Worm (Caenorhabditis elegans) whole organism, L4 larva: ENCODE results near the gene efl-3.

Experiments used
- F10B5.3 ChIP-seq: sonication (generic microtip); optimal IDR thresholded peaks from 2 replicates; lab custom pipeline; 2016; ENCODE audit warnings: mild to moderate bottlenecking, missing genetic modification characterization, missing compliant biosample characterization
- F44E2.7 ChIP-seq: fragments of 200-800 bp; sonication (Bioruptor generic); IDR thresholded peaks from 2 replicates; pipeline ENCODE4 v2.1.2; 2022; ENCODE audit warnings: missing genetic modification characterization, missing compliant biosample characterization
- R02D3.7 ChIP-seq: fragments of 150-350 bp; sonication (generic microtip); optimal IDR thresholded peaks from 3 replicates; lab custom pipeline; 2014; ENCODE audit warnings: missing biosample characterization, missing genetic modification characterization
- Y5F2A.4 ChIP-seq: fragments of 200-800 bp; sonication (Bioruptor generic); optimal IDR thresholded peaks from 2 replicates; lab custom pipeline; 2018; ENCODE audit warnings: mild to moderate bottlenecking, missing genetic modification characterization, missing compliant biosample characterization
- Y75B8A.6 ChIP-seq: fragments of 200-800 bp; sonication (Bioruptor generic); IDR thresholded peaks from 2 replicates; pipeline ENCODE4 v1.3.6; 2022; ENCODE audit warnings: missing genetic modification reagents, missing genetic modification characterization, missing compliant biosample characterization
- ZK337.2 ChIP-seq: fragments of 200-800 bp; sonication (Bioruptor generic); IDR thresholded peaks from 2 replicates; pipeline ENCODE4 v1.3.6; 2022; ENCODE audit warnings: missing genetic modification reagents, missing genetic modification characterization, missing compliant biosample characterization
- ZK546.5 ChIP-seq, 2 experiments: sonication (generic microtip); optimal IDR thresholded peaks; 2 replicates each; lab custom pipeline; 2017; ENCODE audit warnings: missing biosample characterization in 2 of 2, missing genetic modification characterization in 2 of 2
- aly-2 ChIP-seq: sonication (generic microtip); optimal IDR thresholded peaks from 2 replicates; lab custom pipeline; 2018; ENCODE audit warnings: missing biosample characterization, missing genetic modification characterization
- attf-4 ChIP-seq: sonication (generic microtip); optimal IDR thresholded peaks from 3 replicates; lab custom pipeline; 2017; ENCODE audit warnings: missing biosample characterization, missing genetic modification characterization
- ceh-20 ChIP-seq: fragments of 200-800 bp; sonication (Bioruptor generic); IDR thresholded peaks from 2 replicates; pipeline ENCODE4 v1.3.6; 2022; ENCODE audit warnings: missing genetic modification reagents, missing genetic modification characterization, missing compliant biosample characterization
- ceh-62 ChIP-seq: sonication (generic microtip); optimal IDR thresholded peaks from 2 replicates; lab custom pipeline; 2017; ENCODE audit warnings: missing biosample characterization, missing genetic modification characterization
- ceh-82 ChIP-seq: sonication (generic microtip); optimal IDR thresholded peaks from 2 replicates; lab custom pipeline; 2017; ENCODE audit warnings: missing biosample characterization, missing genetic modification characterization
- ces-1 ChIP-seq: fragments of 150-350 bp; sonication (generic microtip); optimal IDR thresholded peaks from 4 replicates; lab custom pipeline; 2014; ENCODE audit warnings: missing biosample characterization, missing genetic modification reagents, missing genetic modification characterization
- daf-19 ChIP-seq: fragments of 200-800 bp; sonication (Bioruptor generic); conservative IDR thresholded peaks from 2 replicates; pipeline ENCODE4 v1.3.6; 2022; ENCODE audit warnings: missing genetic modification characterization, missing compliant biosample characterization
- dmd-6 ChIP-seq: fragments of 200-800 bp; sonication (Bioruptor generic); IDR thresholded peaks from 2 replicates; pipeline ENCODE4 v1.3.6; 2022; ENCODE audit warnings: missing genetic modification reagents, missing genetic modification characterization, missing compliant biosample characterization
- dmd-8 ChIP-seq: fragments of 200-800 bp; sonication (Bioruptor generic); IDR thresholded peaks from 2 replicates; pipeline ENCODE4 v1.3.6; 2022; ENCODE audit warnings: missing genetic modification characterization, missing compliant biosample characterization
- egl-27 ChIP-seq: sonication (generic microtip); optimal IDR thresholded peaks from 3 replicates; lab custom pipeline; 2017; ENCODE audit warnings: missing biosample characterization, missing genetic modification reagents, missing genetic modification characterization
- egl-43 ChIP-seq: fragments of 200-800 bp; sonication (Bioruptor generic); IDR thresholded peaks from 2 replicates; pipeline ENCODE4 v1.3.6; 2022; ENCODE audit warnings: missing genetic modification reagents, missing genetic modification characterization, missing compliant biosample characterization
- gei-8 ChIP-seq: fragments of 200-800 bp; sonication (Bioruptor generic); optimal IDR thresholded peaks from 2 replicates; lab custom pipeline; 2018; ENCODE audit warnings: mild to moderate bottlenecking, missing genetic modification characterization, missing compliant biosample characterization
- hif-1 ChIP-seq, 2 experiments: sonication (generic microtip); optimal IDR thresholded peaks; 2 replicates each; lab custom pipeline; 2016 to 2017; ENCODE audit warnings: missing compliant biosample characterization in 2 of 2, missing genetic modification characterization in 2 of 2, missing genetic modification reagents in 2 of 2, missing genotype in 2 of 2, mild to moderate bottlenecking in 1 of 2
- hlh-30 ChIP-seq: sonication (generic microtip); optimal IDR thresholded peaks from 2 replicates; lab custom pipeline; 2017; ENCODE audit warnings: antibody characterized with exemption, mild to moderate bottlenecking, missing genetic modification characterization, missing compliant biosample characterization; ENCODE audit not compliant: insufficient read depth
- lim-7 ChIP-seq: fragments of 200-800 bp; sonication (Bioruptor generic); IDR thresholded peaks from 2 replicates; pipeline ENCODE4 v1.3.6; 2022; ENCODE audit warnings: missing genetic modification characterization, missing compliant biosample characterization
- lin-13 ChIP-seq: fragments of 150-350 bp; optimal IDR thresholded peaks from 2 replicates; lab custom pipeline; 2014; ENCODE audit warnings: missing biosample characterization, missing genetic modification reagents, missing genetic modification characterization
- lin-29 ChIP-seq: fragments of 200-800 bp; sonication (Bioruptor generic); IDR thresholded peaks from 2 replicates; pipeline ENCODE4 v1.3.6; 2022; ENCODE audit warnings: missing genetic modification reagents, missing genetic modification characterization, missing compliant biosample characterization
- lin-38 ChIP-seq: fragments of 200-800 bp; sonication (Bioruptor generic); IDR thresholded peaks from 2 replicates; pipeline ENCODE4 v1.3.6; 2022; ENCODE audit warnings: missing genetic modification reagents, missing genetic modification characterization, missing compliant biosample characterization
- lir-3 ChIP-seq: sonication (generic microtip); optimal IDR thresholded peaks from 2 replicates; lab custom pipeline; 2016; ENCODE audit warnings: mild to moderate bottlenecking, missing genetic modification characterization, missing compliant biosample characterization
- madf-9 ChIP-seq: fragments of 200-800 bp; sonication (Bioruptor generic); conservative IDR thresholded peaks from 2 replicates; pipeline ENCODE4 v1.3.6; 2022; ENCODE audit warnings: missing genetic modification reagents, missing genetic modification characterization, missing compliant biosample characterization
- mdl-1 ChIP-seq, 2 experiments: fragments of 150-350 bp in 1 of 2; sonication (generic microtip) in 1 of 2; optimal IDR thresholded peaks; 2 replicates each; lab custom pipeline; 2014 to 2017; ENCODE audit warnings: missing biosample characterization in 2 of 2, missing genetic modification characterization in 2 of 2
- mes-2 ChIP-seq: sonication (generic microtip); optimal IDR thresholded peaks from 2 replicates; lab custom pipeline; 2016; ENCODE audit warnings: missing genotype, mild to moderate bottlenecking, missing genetic modification characterization, missing compliant biosample characterization; ENCODE audit not compliant: poor library complexity, severe bottlenecking
- nhr-28 ChIP-seq: fragments of 150-350 bp; optimal IDR thresholded peaks from 2 replicates; lab custom pipeline; 2014; ENCODE audit warnings: missing biosample characterization, missing genetic modification characterization
- nhr-41 ChIP-seq: fragments of 200-800 bp; sonication (Bioruptor generic); IDR thresholded peaks from 2 replicates; pipeline ENCODE4 v1.3.6; 2022; ENCODE audit warnings: missing genetic modification reagents, missing genetic modification characterization, missing compliant biosample characterization
- nhr-6 ChIP-seq: fragments of 150-350 bp; optimal IDR thresholded peaks from 2 replicates; lab custom pipeline; 2014; ENCODE audit warnings: missing biosample characterization, missing genetic modification characterization
- nhr-76 ChIP-seq: fragments of 150-350 bp; optimal IDR thresholded peaks from 2 replicates; lab custom pipeline; 2014; ENCODE audit warnings: missing biosample characterization, missing genetic modification characterization
- nhr-77 ChIP-seq: fragments of 150-350 bp; optimal IDR thresholded peaks from 2 replicates; lab custom pipeline; 2014; ENCODE audit warnings: missing biosample characterization, missing genetic modification characterization
- pha-4 ChIP-seq, 2 experiments: fragments of 150-350 bp in 1 of 2; fragments of 200-800 bp in 1 of 2; sonication (Bioruptor generic) in 1 of 2; IDR thresholded peaks in 1 of 2; optimal IDR thresholded peaks in 1 of 2; 2 replicates each; pipeline versions ENCODE4 v1.3.6 to Lab custom; 2014 to 2022; ENCODE audit warnings: missing genetic modification characterization in 2 of 2, missing genetic modification reagents in 2 of 2, missing biosample characterization in 1 of 2, missing compliant biosample characterization in 1 of 2
- php-3 ChIP-seq: fragments of 200-800 bp; sonication (Bioruptor generic); IDR thresholded peaks from 2 replicates; pipeline ENCODE4 v1.3.6; 2022; ENCODE audit warnings: missing genetic modification reagents, missing genetic modification characterization, missing compliant biosample characterization
- rbr-2 ChIP-seq: sonication (generic microtip); optimal IDR thresholded peaks from 2 replicates; lab custom pipeline; 2016; ENCODE audit warnings: missing genotype, missing genetic modification characterization, missing compliant biosample characterization
- saeg-2 ChIP-seq: fragments of 200-800 bp; sonication (Bioruptor generic); IDR thresholded peaks from 2 replicates; pipeline ENCODE4 v1.3.6; 2022; ENCODE audit warnings: missing genetic modification reagents, missing genetic modification characterization, missing compliant biosample characterization
- sdz-12 ChIP-seq: fragments of 200-800 bp; sonication (Bioruptor generic); optimal IDR thresholded peaks from 2 replicates; lab custom pipeline; 2018; ENCODE audit warnings: mild to moderate bottlenecking, missing genetic modification characterization, missing compliant biosample characterization
- set-16 ChIP-seq: fragments of 200-800 bp; sonication (Bioruptor generic); IDR thresholded peaks from 2 replicates; pipeline ENCODE4 v1.3.6; 2022; ENCODE audit warnings: missing genetic modification reagents, missing genetic modification characterization, missing compliant biosample characterization
- skn-1 ChIP-seq: fragments of 150-350 bp; optimal IDR thresholded peaks from 2 replicates; lab custom pipeline; 2014; ENCODE audit warnings: missing biosample characterization, missing genetic modification characterization
- snpc-1.2 ChIP-seq: fragments of 200-800 bp; sonication (Bioruptor generic); IDR thresholded peaks from 2 replicates; pipeline ENCODE4 v1.3.6; 2022; ENCODE audit warnings: missing genetic modification reagents, missing genetic modification characterization, missing compliant biosample characterization
- tag-97 ChIP-seq: fragments of 200-800 bp; sonication (Bioruptor generic); IDR thresholded peaks from 2 replicates; pipeline ENCODE4 v1.3.6; 2022; ENCODE audit warnings: missing genetic modification characterization, missing compliant biosample characterization
- tra-1 ChIP-seq: fragments of 200-800 bp; sonication (Bioruptor generic); IDR thresholded peaks from 2 replicates; pipeline ENCODE4 v1.3.6; 2022; ENCODE audit warnings: missing genetic modification reagents, missing genetic modification characterization, missing compliant biosample characterization
- unc-130 ChIP-seq: sonication (generic microtip); optimal IDR thresholded peaks from 2 replicates; lab custom pipeline; 2016; ENCODE audit warnings: missing genetic modification reagents, missing genetic modification characterization, missing compliant biosample characterization
- unc-62 ChIP-seq, 3 experiments: fragments of 150-350 bp in 1 of 3; sonication (generic microtip); optimal IDR thresholded peaks in 2 of 3; peaks in 1 of 3; 1 replicate in 1 of 3; 2 replicates in 2 of 3; lab custom pipeline; 2014 to 2017; ENCODE audit warnings: missing biosample characterization in 3 of 3, missing genetic modification characterization in 3 of 3, missing genetic modification reagents in 3 of 3, missing genotype in 1 of 3
- vab-7 ChIP-seq: fragments of 200-800 bp; sonication (Bioruptor generic); IDR thresholded peaks from 2 replicates; pipeline ENCODE4 v1.3.6; 2022; ENCODE audit warnings: missing genetic modification reagents, missing genetic modification characterization, missing compliant biosample characterization
- zfp-2 ChIP-seq: sonication (generic microtip); optimal IDR thresholded peaks from 2 replicates; lab custom pipeline; 2016; ENCODE audit warnings: mild to moderate bottlenecking, missing genetic modification characterization, missing compliant biosample characterization
- zfp-3 ChIP-seq: fragments of 200-800 bp; sonication (Bioruptor generic); conservative IDR thresholded peaks from 2 replicates; pipeline ENCODE4 v1.3.6; 2022; ENCODE audit warnings: missing genetic modification reagents, missing genetic modification characterization, missing compliant biosample characterization
- ztf-11 ChIP-seq: fragments of 150-350 bp; optimal IDR thresholded peaks from 2 replicates; lab custom pipeline; 2014; ENCODE audit warnings: missing biosample characterization, missing genetic modification characterization
- ztf-7 ChIP-seq: fragments of 150-350 bp; optimal IDR thresholded peaks from 2 replicates; lab custom pipeline; 2014; ENCODE audit warnings: missing biosample characterization, missing genetic modification characterization

The efl-3 gene

ce11 chrII:8388001-8388513, 24.4 kb upstream of the efl-3 start, which contains the start of gene drd-1:
Gene drd-1 (plus strand): TSS chrII:8388051.
- TF ChIP-seq ztf-11, result no peak
- peak; percentile 72 for TF ChIP-seq nhr-77
- TF ChIP-seq daf-19 (GFP tag; lab: Robert Waterston, UW), result no peak
- TF ChIP-seq ces-1 (GFP tag; lab: Kevin White, UChicago), result no peak
- no peak for TF ChIP-seq lin-13 (GFP tag; lab: Kevin White, UChicago)
- no peak for TF ChIP-seq ceh-20 (GFP tag; lab: Robert Waterston, UW)
- TF ChIP-seq F44E2.7, result no peak
- TF ChIP-seq R02D3.7, result no peak
- TF ChIP-seq unc-62 (GFP tag; optimal IDR thresholded peaks at IDR 0.05 in 1 of 2; lab: Kevin White, UChicago), result peak in 1 of 2 experiments; percentile 84
- no peak for TF ChIP-seq unc-62 (tag; optimal IDR thresholded peaks at IDR 0.05; lab: Kevin White, UChicago)
- TF ChIP-seq set-16, result no peak
- no peak for TF ChIP-seq ceh-62 (tag; lab: Kevin White, UChicago)
- TF ChIP-seq ZK546.5 (tag; optimal IDR thresholded peaks at IDR 0.05; lab: Kevin White, UChicago), result no peak
- TF ChIP-seq unc-130 (GFP tag; lab: Kevin White, UChicago), result no peak
- no peak for TF ChIP-seq lin-38 (GFP tag; lab: Robert Waterston, UW)
- no peak for TF ChIP-seq hif-1 (tag; optimal IDR thresholded peaks at IDR 0.05; lab: Kevin White, UChicago)
- no peak for TF ChIP-seq lim-7 (GFP tag; lab: Robert Waterston, UW)
- no peak for TF ChIP-seq nhr-6 (tag; lab: Kevin White, UChicago)
- TF ChIP-seq hlh-30 (tag; lab: Kevin White, UChicago), result no peak
- TF ChIP-seq F10B5.3 (tag; lab: Kevin White, UChicago), result no peak
- no peak for TF ChIP-seq saeg-2 (GFP tag; lab: Robert Waterston, UW)
- no peak for TF ChIP-seq Y5F2A.4
- no peak for TF ChIP-seq egl-27 (tag; lab: Kevin White, UChicago)
- no peak for TF ChIP-seq mes-2
- no peak for TF ChIP-seq egl-43 (GFP tag; lab: Robert Waterston, UW)
- peak; percentile 92 for TF ChIP-seq dmd-6 (GFP tag; lab: Robert Waterston, UW)
- TF ChIP-seq skn-1 (tag; lab: Kevin White, UChicago), result no peak
- TF ChIP-seq mdl-1 (tag; optimal IDR thresholded peaks at IDR 0.05; lab: Kevin White, UChicago), result no peak
- TF ChIP-seq php-3, result peak; percentile 58; the same call in 1 of the 2 replicates
- TF ChIP-seq rbr-2 (tag; lab: Kevin White, UChicago), result no peak
- TF ChIP-seq ztf-7 (tag; lab: Kevin White, UChicago), result no peak
- no peak for TF ChIP-seq aly-2 (tag; lab: Kevin White, UChicago)
- TF ChIP-seq tag-97 (GFP tag; lab: Robert Waterston, UW), result no peak
- no peak for TF ChIP-seq lir-3
- TF ChIP-seq Y75B8A.6, result no peak
- TF ChIP-seq gei-8, result no peak
- TF ChIP-seq sdz-12, result no peak
- no peak for TF ChIP-seq snpc-1.2 (GFP tag; lab: Robert Waterston, UW)
- no peak for TF ChIP-seq zfp-3 (GFP tag; lab: Robert Waterston, UW)
- TF ChIP-seq nhr-76, result no peak
- 0 out of 2 replicates have a peak, but pooled peaks have one; percentile 16 for TF ChIP-seq tra-1
- TF ChIP-seq lin-29 (GFP tag; lab: Robert Waterston, UW), result no peak
- no peak for TF ChIP-seq madf-9 (GFP tag; lab: Robert Waterston, UW)
- TF ChIP-seq ZK337.2 (GFP tag; lab: Robert Waterston, UW), result no peak
- TF ChIP-seq nhr-28, result peak; percentile 92
- TF ChIP-seq ceh-82, result no peak
- no peak for TF ChIP-seq dmd-8
- TF ChIP-seq nhr-41, result peak; percentile 42; the same call in 1 of the 2 replicates
- no peak for TF ChIP-seq vab-7 (GFP tag; lab: Robert Waterston, UW)
- no peak for TF ChIP-seq attf-4 (tag; lab: Kevin White, UChicago)
- no peak for TF ChIP-seq zfp-2
- no peak for TF ChIP-seq pha-4 (GFP tag; IDR thresholded peaks at IDR 0.05; lab: Robert Waterston, UW)
- no peak for TF ChIP-seq pha-4 (tag; optimal IDR thresholded peaks at IDR 0.05; lab: Kevin White, UChicago)
